Worm (Caenorhabditis elegans) whole organism, L3 larva: Measurements from ENCODE around the gene cct-6.

Experiments used
- R02D3.7 ChIP-seq: fragments of 150-350 bp; optimal IDR thresholded peaks from 2 replicates; lab custom pipeline; 2014; ENCODE audit warnings: missing biosample characterization, missing genetic modification characterization
- aly-2 ChIP-seq: fragments of 150-350 bp; optimal IDR thresholded peaks from 2 replicates; lab custom pipeline; 2014; ENCODE audit warnings: missing biosample characterization, missing genetic modification characterization
- ceh-82 ChIP-seq: fragments of 150-350 bp; optimal IDR thresholded peaks from 2 replicates; lab custom pipeline; 2014; ENCODE audit warnings: missing biosample characterization, missing genetic modification characterization
- egl-27 ChIP-seq: sonication (generic microtip); optimal IDR thresholded peaks from 4 replicates; lab custom pipeline; 2017; ENCODE audit warnings: missing biosample characterization, missing genetic modification reagents, missing genetic modification characterization
- elt-3 ChIP-seq, 3 experiments: fragments of 150-350 bp in 1 of 3; sonication (generic microtip) in 2 of 3; optimal IDR thresholded peaks; 2 replicates in 2 of 3; 4 replicates in 1 of 3; lab custom pipeline; 2014 to 2017; ENCODE audit warnings: missing biosample characterization in 3 of 3, missing genetic modification characterization in 3 of 3
- fos-1 ChIP-seq: fragments of 150-350 bp; optimal IDR thresholded peaks from 2 replicates; lab custom pipeline; 2014; ENCODE audit warnings: missing biosample characterization, missing genetic modification characterization
- hmg-11 ChIP-seq: sonication (generic microtip); optimal IDR thresholded peaks from 2 replicates; lab custom pipeline; 2016; ENCODE audit warnings: missing genetic modification characterization, missing compliant biosample characterization
- nhr-11 ChIP-seq: fragments of 150-350 bp; optimal IDR thresholded peaks from 2 replicates; lab custom pipeline; 2014; ENCODE audit warnings: missing biosample characterization, missing genetic modification characterization
- sea-2 ChIP-seq: fragments of 150-350 bp; sonication (generic microtip); optimal IDR thresholded peaks from 4 replicates; lab custom pipeline; 2014; ENCODE audit warnings: missing biosample characterization, missing genetic modification reagents, missing genetic modification characterization
- snpc-4 ChIP-seq: fragments of 150-350 bp; optimal IDR thresholded peaks from 2 replicates; lab custom pipeline; 2014; ENCODE audit warnings: missing biosample characterization, missing genetic modification characterization
- unc-62 ChIP-seq: fragments of 150-350 bp; sonication (generic microtip); optimal IDR thresholded peaks from 4 replicates; lab custom pipeline; 2014; ENCODE audit warnings: missing biosample characterization, missing genetic modification reagents, missing genetic modification characterization
- ztf-4 ChIP-seq: fragments of 150-350 bp; optimal IDR thresholded peaks from 2 replicates; lab custom pipeline; 2014; ENCODE audit warnings: missing biosample characterization, missing genetic modification characterization

- no peak for TF ChIP-seq snpc-4 (tag; lab: Kevin White, UChicago)
- TF ChIP-seq unc-62 (GFP tag; lab: Kevin White, UChicago): no peak
- no peak for TF ChIP-seq nhr-11 (tag; lab: Kevin White, UChicago)
- TF ChIP-seq fos-1: no peak
- TF ChIP-seq ceh-82: no peak
- no peak for TF ChIP-seq elt-3 (tag; optimal IDR thresholded peaks at IDR 0.05; lab: Kevin White, UChicago)
- no peak for TF ChIP-seq ztf-4
- TF ChIP-seq aly-2 (tag; lab: Kevin White, UChicago): no peak
- TF ChIP-seq egl-27 (tag; lab: Kevin White, UChicago): no peak
- TF ChIP-seq hmg-11 (tag; lab: Kevin White, UChicago): no peak
- TF ChIP-seq R02D3.7 (tag; lab: Kevin White, UChicago): no peak
- TF ChIP-seq sea-2 (GFP tag; lab: Kevin White, UChicago): no peak
Observed at ce11 chrIII:5878215-5878614, 22.7 kb upstream of the cct-6 start, which contains the start of the genes mig-21 and F01F1.2.
